Worm (Caenorhabditis elegans) whole organism, mixed stage, embryonic: ENCODE data around the gene pals-32.

ENCODE experiments used
- blmp-1 ChIP-seq: fragments of 150-350 bp; optimal IDR thresholded peaks from 2 replicates; lab custom pipeline; 2014; ENCODE audit warnings: missing biosample characterization, missing genetic modification characterization
- ces-1 ChIP-seq: fragments of 150-350 bp; optimal IDR thresholded peaks from 2 replicates; lab custom pipeline; 2014; ENCODE audit warnings: missing biosample characterization, missing genetic modification reagents, missing genetic modification characterization
- ham-2 ChIP-seq: fragments of 200-800 bp; sonication (Bioruptor generic); optimal IDR thresholded peaks from 2 replicates; lab custom pipeline; 2018; ENCODE audit warnings: mild to moderate bottlenecking, missing genetic modification characterization, missing compliant biosample characterization
- lsy-2 ChIP-seq: fragments of 150-350 bp; optimal IDR thresholded peaks from 2 replicates; lab custom pipeline; 2014; ENCODE audit warnings: missing biosample characterization, missing genetic modification characterization
- mep-1 ChIP-seq: fragments of 150-350 bp; optimal IDR thresholded peaks from 2 replicates; lab custom pipeline; 2017; ENCODE audit warnings: missing biosample characterization, missing genetic modification reagents, missing genetic modification characterization, inconsistent platforms
- sem-2 ChIP-seq: fragments of 200-800 bp; sonication (Bioruptor generic); optimal IDR thresholded peaks from 2 replicates; lab custom pipeline; 2018; ENCODE audit warnings: mild to moderate bottlenecking, missing genetic modification characterization, missing compliant biosample characterization
- sptf-1 ChIP-seq: sonication (generic microtip); optimal IDR thresholded peaks from 2 replicates; lab custom pipeline; 2017; ENCODE audit warnings: mild to moderate bottlenecking, missing genetic modification characterization, moderate library complexity, missing compliant biosample characterization
- tbx-8 ChIP-seq: fragments of 200-800 bp; sonication (Bioruptor generic); optimal IDR thresholded peaks from 2 replicates; lab custom pipeline; 2018; ENCODE audit warnings: mild to moderate bottlenecking, missing genetic modification characterization, moderate library complexity, missing compliant biosample characterization
- unc-62 ChIP-seq: fragments of 150-350 bp; optimal IDR thresholded peaks from 2 replicates; lab custom pipeline; 2014; ENCODE audit warnings: missing biosample characterization, missing genetic modification reagents, missing genetic modification characterization
- zip-8 ChIP-seq: fragments of 150-350 bp; optimal IDR thresholded peaks from 2 replicates; lab custom pipeline; 2014; ENCODE audit warnings: missing biosample characterization, missing genetic modification characterization

DNA sequence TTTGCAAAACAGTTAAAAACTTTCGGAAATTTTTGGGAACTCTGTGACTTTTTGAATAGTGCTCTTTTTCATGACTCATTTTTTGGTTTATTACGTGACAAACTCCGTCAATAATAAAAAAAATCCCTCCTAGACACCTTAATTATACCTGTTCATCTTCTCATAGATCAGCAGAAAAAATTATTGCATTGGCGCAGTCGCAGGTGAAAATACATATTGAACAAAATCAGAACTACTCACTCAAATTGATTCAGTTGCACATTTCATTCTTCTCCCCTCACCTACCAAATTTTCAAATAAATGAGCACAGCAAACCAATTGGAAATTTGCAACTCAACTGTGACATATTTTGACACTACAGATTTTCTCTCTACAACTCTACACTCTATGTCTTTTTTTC lies 3.4 kb upstream of the pals-32 start, which contains the start of gene srh-127:
- TF ChIP-seq unc-62 (no peak), ham-2 (GFP tag; lab: Kevin White, UChicago) (no peak), ces-1 (no peak), zip-8 (no peak), sem-2 (no peak), tbx-8 (GFP tag; lab: Kevin White, UChicago) (no peak), sptf-1 (no peak), lsy-2 (tag; lab: Kevin White, UChicago) (no peak), blmp-1 (tag; lab: Kevin White, UChicago) (no peak), mep-1 (no peak)
